Worm (Caenorhabditis elegans) whole organism, L2 larva: ENCODE measurements around the gene K06H6.4.

Experiments used
- C34F6.9 ChIP-seq: fragments of 150-350 bp; optimal IDR thresholded peaks from 2 replicates; lab custom pipeline; 2014; ENCODE audit warnings: missing biosample characterization, missing genetic modification characterization
- F13H6.1 ChIP-seq: sonication (generic microtip); optimal IDR thresholded peaks from 2 replicates; lab custom pipeline; 2016; ENCODE audit warnings: missing genetic modification characterization, missing compliant biosample characterization
- R02D3.7 ChIP-seq: fragments of 150-350 bp; optimal IDR thresholded peaks from 2 replicates; lab custom pipeline; 2014; ENCODE audit warnings: missing biosample characterization, missing genetic modification characterization
- Y55F3AM.14 ChIP-seq: fragments of 200-800 bp; sonication (Bioruptor generic); optimal IDR thresholded peaks from 2 replicates; lab custom pipeline; 2018; ENCODE audit warnings: mild to moderate bottlenecking, missing genetic modification characterization, missing compliant biosample characterization
- ZK546.5 ChIP-seq: sonication (generic microtip); optimal IDR thresholded peaks from 2 replicates; lab custom pipeline; 2017; ENCODE audit warnings: missing biosample characterization, missing genetic modification characterization
- alr-1 ChIP-seq: fragments of 150-350 bp; optimal IDR thresholded peaks from 2 replicates; lab custom pipeline; 2014; ENCODE audit warnings: missing biosample characterization, missing genetic modification characterization
- aly-2 ChIP-seq: fragments of 150-350 bp; optimal IDR thresholded peaks from 2 replicates; lab custom pipeline; 2014; ENCODE audit warnings: missing biosample characterization, missing genetic modification characterization
- ama-1 ChIP-seq: fragments of 150-350 bp; optimal IDR thresholded peaks from 2 replicates; lab custom pipeline; 2018; ENCODE audit warnings: inconsistent platforms
- blmp-1 ChIP-seq: sonication (generic microtip); optimal IDR thresholded peaks from 2 replicates; lab custom pipeline; 2017; ENCODE audit warnings: missing genetic modification characterization, mild to moderate bottlenecking, missing compliant biosample characterization, antibody characterized with exemption, moderate library complexity; ENCODE audit not compliant: insufficient read depth
- ceh-16 ChIP-seq: fragments of 150-350 bp; optimal IDR thresholded peaks from 2 replicates; lab custom pipeline; 2014; ENCODE audit warnings: missing biosample characterization, missing genetic modification characterization
- ceh-82 ChIP-seq: fragments of 150-350 bp; optimal IDR thresholded peaks from 2 replicates; lab custom pipeline; 2014; ENCODE audit warnings: missing biosample characterization, missing genetic modification characterization
- crh-2 ChIP-seq: sonication (generic microtip); optimal IDR thresholded peaks from 2 replicates; lab custom pipeline; 2017; ENCODE audit warnings: missing biosample characterization, missing genetic modification characterization
- dmd-4 ChIP-seq: sonication (generic microtip); optimal IDR thresholded peaks from 2 replicates; lab custom pipeline; 2017; ENCODE audit warnings: missing biosample characterization, missing genetic modification characterization
- egl-27 ChIP-seq: sonication (generic microtip); optimal IDR thresholded peaks from 3 replicates; lab custom pipeline; 2017; ENCODE audit warnings: missing biosample characterization, missing genetic modification reagents, missing genetic modification characterization
- elt-1 ChIP-seq: fragments of 150-350 bp; optimal IDR thresholded peaks from 2 replicates; lab custom pipeline; 2014; ENCODE audit warnings: missing biosample characterization, missing genetic modification characterization
- elt-3 ChIP-seq: sonication (generic microtip); optimal IDR thresholded peaks from 2 replicates; lab custom pipeline; 2017; ENCODE audit warnings: missing biosample characterization, missing genetic modification characterization
- fos-1 ChIP-seq: fragments of 150-350 bp; optimal IDR thresholded peaks from 2 replicates; lab custom pipeline; 2014; ENCODE audit warnings: missing biosample characterization, missing genetic modification characterization
- gmeb-1 ChIP-seq: fragments of 150-350 bp; optimal IDR thresholded peaks from 2 replicates; lab custom pipeline; 2014; ENCODE audit warnings: missing biosample characterization, missing genetic modification characterization
- lin-11 ChIP-seq: fragments of 150-350 bp; sonication (generic microtip); optimal IDR thresholded peaks from 2 replicates; lab custom pipeline; 2014; ENCODE audit warnings: missing biosample characterization, missing genetic modification characterization, inconsistent platforms, mixed read lengths
- lin-13 ChIP-seq: fragments of 150-350 bp; optimal IDR thresholded peaks from 2 replicates; lab custom pipeline; 2014; ENCODE audit warnings: missing biosample characterization, missing genetic modification reagents, missing genetic modification characterization
- lin-39 ChIP-seq: fragments of 150-350 bp; optimal IDR thresholded peaks from 2 replicates; lab custom pipeline; 2014; ENCODE audit warnings: missing biosample characterization, missing genetic modification reagents, missing genetic modification characterization
- lsy-2 ChIP-seq, 2 experiments: fragments of 150-350 bp in 1 of 2; sonication (generic microtip) in 1 of 2; optimal IDR thresholded peaks; 2 replicates each; lab custom pipeline; 2014 to 2017; ENCODE audit warnings: missing biosample characterization in 2 of 2, missing genetic modification characterization in 2 of 2
- mab-5 ChIP-seq: fragments of 150-350 bp; optimal IDR thresholded peaks from 2 replicates; lab custom pipeline; 2014; ENCODE audit warnings: missing biosample characterization, missing genetic modification characterization
- mbf-1 ChIP-seq: sonication (generic microtip); optimal IDR thresholded peaks from 2 replicates; lab custom pipeline; 2017; ENCODE audit warnings: missing biosample characterization, missing genetic modification characterization
- mdl-1 ChIP-seq, 2 experiments: fragments of 150-350 bp in 1 of 2; sonication (generic microtip) in 1 of 2; optimal IDR thresholded peaks; 2 replicates each; lab custom pipeline; 2017; ENCODE audit warnings: missing biosample characterization in 2 of 2, missing genetic modification characterization in 2 of 2
- nhr-10 ChIP-seq: sonication (generic microtip); optimal IDR thresholded peaks from 2 replicates; lab custom pipeline; 2017; ENCODE audit warnings: missing biosample characterization, missing genetic modification characterization
- nhr-11 ChIP-seq: fragments of 150-350 bp; optimal IDR thresholded peaks from 2 replicates; lab custom pipeline; 2014; ENCODE audit warnings: missing biosample characterization, missing genetic modification characterization
- nhr-12 ChIP-seq: fragments of 150-350 bp; optimal IDR thresholded peaks from 2 replicates; lab custom pipeline; 2014; ENCODE audit warnings: missing biosample characterization, missing genetic modification characterization
- nhr-129 ChIP-seq: fragments of 150-350 bp; optimal IDR thresholded peaks from 2 replicates; lab custom pipeline; 2014; ENCODE audit warnings: missing biosample characterization, missing genetic modification characterization
- nhr-21 ChIP-seq: fragments of 150-350 bp; optimal IDR thresholded peaks from 2 replicates; lab custom pipeline; 2014; ENCODE audit warnings: missing biosample characterization, missing genetic modification characterization
- nhr-23 ChIP-seq: fragments of 150-350 bp; optimal IDR thresholded peaks from 2 replicates; lab custom pipeline; 2014; ENCODE audit warnings: missing biosample characterization, missing genetic modification reagents, missing genetic modification characterization
- nhr-237 ChIP-seq: fragments of 150-350 bp; optimal IDR thresholded peaks from 2 replicates; lab custom pipeline; 2014; ENCODE audit warnings: missing biosample characterization, missing genetic modification characterization
- nhr-25 ChIP-seq: fragments of 150-350 bp; sonication (generic microtip); optimal IDR thresholded peaks from 3 replicates; lab custom pipeline; 2014; ENCODE audit warnings: missing biosample characterization, missing genetic modification characterization
- nhr-6 ChIP-seq: fragments of 150-350 bp; optimal IDR thresholded peaks from 2 replicates; lab custom pipeline; 2014; ENCODE audit warnings: missing biosample characterization, missing genetic modification characterization
- nhr-77 ChIP-seq: fragments of 150-350 bp; optimal IDR thresholded peaks from 2 replicates; lab custom pipeline; 2014; ENCODE audit warnings: missing biosample characterization, missing genetic modification characterization
- peb-1 ChIP-seq: fragments of 150-350 bp; optimal IDR thresholded peaks from 2 replicates; lab custom pipeline; 2014; ENCODE audit warnings: missing biosample characterization, missing genetic modification characterization
- sem-4 ChIP-seq: fragments of 150-350 bp; optimal IDR thresholded peaks from 2 replicates; lab custom pipeline; 2014; ENCODE audit warnings: missing biosample characterization, missing genetic modification reagents, missing genetic modification characterization
- skn-1 ChIP-seq: sonication (generic microtip); optimal IDR thresholded peaks from 2 replicates; lab custom pipeline; 2017; ENCODE audit warnings: missing biosample characterization, missing genetic modification characterization
- sma-3 ChIP-seq: sonication (generic microtip); optimal IDR thresholded peaks from 2 replicates; lab custom pipeline; 2016; ENCODE audit warnings: missing genetic modification reagents, missing genetic modification characterization, missing compliant biosample characterization
- sma-9 ChIP-seq, 2 experiments: fragments of 150-350 bp in 1 of 2; sonication (generic microtip) in 1 of 2; optimal IDR thresholded peaks; 2 replicates each; lab custom pipeline; 2014 to 2016; ENCODE audit warnings: missing genetic modification characterization in 2 of 2, mild to moderate bottlenecking in 1 of 2, missing biosample characterization in 1 of 2, missing compliant biosample characterization in 1 of 2, missing genetic modification reagents in 1 of 2, moderate library complexity in 1 of 2
- snpc-4 ChIP-seq: fragments of 150-350 bp; optimal IDR thresholded peaks from 2 replicates; lab custom pipeline; 2014; ENCODE audit warnings: missing biosample characterization, missing genetic modification characterization
- unc-39 ChIP-seq: fragments of 150-350 bp; optimal IDR thresholded peaks from 2 replicates; lab custom pipeline; 2014; ENCODE audit warnings: missing biosample characterization, missing genetic modification characterization
- unc-55 ChIP-seq: fragments of 150-350 bp; sonication (generic microtip); optimal IDR thresholded peaks from 3 replicates; lab custom pipeline; 2014; ENCODE audit warnings: missing biosample characterization, missing genetic modification reagents, missing genetic modification characterization
- unc-62 ChIP-seq: fragments of 150-350 bp; optimal IDR thresholded peaks from 2 replicates; lab custom pipeline; 2014; ENCODE audit warnings: missing biosample characterization, missing genetic modification reagents, missing genetic modification characterization
- zag-1 ChIP-seq: fragments of 150-350 bp; optimal IDR thresholded peaks from 2 replicates; lab custom pipeline; 2014; ENCODE audit warnings: missing biosample characterization, missing genetic modification characterization
- ztf-1 ChIP-seq: fragments of 200-800 bp; sonication (Bioruptor generic); conservative IDR thresholded peaks from 2 replicates; pipeline ENCODE4 v1.3.6; 2022; ENCODE audit warnings: missing genetic modification characterization, missing compliant biosample characterization
- ztf-11 ChIP-seq: sonication (generic microtip); optimal IDR thresholded peaks from 2 replicates; lab custom pipeline; 2017; ENCODE audit warnings: missing biosample characterization, missing genetic modification characterization
- ztf-4 ChIP-seq: fragments of 150-350 bp; optimal IDR thresholded peaks from 2 replicates; lab custom pipeline; 2014; ENCODE audit warnings: missing biosample characterization, missing genetic modification characterization

K06H6.4 gene

DNA sequence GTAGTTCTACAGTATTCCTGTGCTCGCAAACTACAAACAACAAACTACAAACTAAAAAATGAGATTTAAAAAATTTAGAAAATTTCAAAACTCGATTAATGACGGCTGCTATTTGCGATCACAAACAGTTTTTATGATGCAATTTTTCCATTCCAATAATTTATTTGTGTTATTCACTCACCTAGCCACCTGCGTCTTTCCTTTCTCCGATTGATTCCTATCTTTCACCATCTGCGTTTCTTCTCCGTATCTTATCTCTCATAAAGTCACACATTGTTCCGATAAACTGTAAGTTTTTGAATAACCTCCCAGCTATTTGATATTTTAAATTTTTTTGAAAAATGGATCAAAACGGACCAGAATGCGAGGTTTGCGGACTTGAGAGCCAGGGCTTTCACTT is 44.9 kb upstream of the K06H6.4 start, which contains the start of gene nhr-132:
nhr-132 (plus strand) TSS at position 271 of the 400 bp plus-strand sequence.
- TF ChIP-seq nhr-6 (tag; lab: Kevin White, UChicago) (no peak), unc-39 (tag; lab: Kevin White, UChicago) (no peak), mbf-1 (tag; lab: Kevin White, UChicago) (no peak), gmeb-1 (peak; percentile 32), nhr-237 (tag; lab: Kevin White, UChicago) (no peak), F13H6.1 (tag; lab: Kevin White, UChicago) (peak; percentile 27), crh-2 (tag; lab: Kevin White, UChicago) (peak; percentile 29), ztf-1 (no peak), ceh-16 (tag; lab: Kevin White, UChicago) (no peak), sem-4 (tag; lab: Kevin White, UChicago) (no peak), sma-9 (GFP tag; optimal IDR thresholded peaks at IDR 0.05; lab: Kevin White, UChicago) (peak; percentile 88), sma-9 (tag; optimal IDR thresholded peaks at IDR 0.05; lab: Kevin White, UChicago) (no peak), mdl-1 (tag; optimal IDR thresholded peaks at IDR 0.05; lab: Kevin White, UChicago) (no peak), skn-1 (no peak), ZK546.5 (tag; lab: Kevin White, UChicago) (no peak), aly-2 (tag; lab: Kevin White, UChicago) (no peak), zag-1 (tag; lab: Kevin White, UChicago) (no peak), mab-5 (tag; lab: Kevin White, UChicago) (no peak), C34F6.9 (tag; lab: Kevin White, UChicago) (peak; percentile 20), elt-3 (tag; lab: Kevin White, UChicago) (no peak), snpc-4 (tag; lab: Kevin White, UChicago) (no peak), Y55F3AM.14 (no peak), ztf-4 (tag; lab: Kevin White, UChicago) (no peak), lsy-2 (tag; optimal IDR thresholded peaks at IDR 0.05; lab: Kevin White, UChicago) (peak in 1 of 2 experiments; percentile 38), lin-39 (tag; lab: Kevin White, UChicago) (no peak), ama-1 (no peak), unc-62 (no peak), alr-1 (tag; lab: Kevin White, UChicago) (no peak), nhr-77 (no peak), lin-13 (no peak), egl-27 (tag; lab: Kevin White, UChicago) (no peak), nhr-25 (tag; lab: Kevin White, UChicago) (peak; percentile 48), ceh-82 (tag; lab: Kevin White, UChicago) (no peak), fos-1 (tag; lab: Kevin White, UChicago) (peak; percentile 37), unc-55 (no peak), nhr-129 (tag; lab: Kevin White, UChicago) (peak; percentile 91), nhr-12 (no peak), nhr-11 (tag; lab: Kevin White, UChicago) (no peak), blmp-1 (tag; lab: Kevin White, UChicago) (no peak), lin-11 (tag; lab: Kevin White, UChicago) (no peak), nhr-21 (tag; lab: Kevin White, UChicago) (no peak), ztf-11 (tag; lab: Kevin White, UChicago) (no peak), dmd-4 (tag; lab: Kevin White, UChicago) (no peak), nhr-23 (tag; lab: Kevin White, UChicago) (no peak), nhr-10 (tag; lab: Kevin White, UChicago) (no peak), peb-1 (no peak), sma-3 (GFP tag; lab: Kevin White, UChicago) (peak; percentile 21), R02D3.7 (no peak), elt-1 (tag; lab: Kevin White, UChicago) (no peak)
